Worm (Caenorhabditis elegans) whole organism, L4/young adult: ENCODE data around the gene T10G3.2.

Experiments
- W03F9.2 ChIP-seq: fragments of 150-350 bp; optimal IDR thresholded peaks from 2 replicates; lab custom pipeline; 2014; ENCODE audit warnings: missing biosample characterization, missing genetic modification characterization
- him-1 ChIP-seq: sonication (generic microtip); optimal IDR thresholded peaks from 2 replicates; lab custom pipeline; 2016; ENCODE audit warnings: missing genotype, missing genetic modification reagents, missing genetic modification characterization, missing compliant biosample characterization

- TF ChIP-seq W03F9.2 (tag; lab: Kevin White, UChicago) (no peak), him-1 (no peak)
These were observed 38.0 kb downstream of the T10G3.2 start, which contains the start of gene col-162 for ce11 chrV:13441661-13442060.
